Worm (Caenorhabditis elegans) whole organism, L4 larva: Measurements from ENCODE around the gene ZK154.1.

Experiments
- F37D6.2 ChIP-seq: sonication (generic microtip); optimal IDR thresholded peaks from 2 replicates; lab custom pipeline; 2016; ENCODE audit warnings: mild to moderate bottlenecking, missing genetic modification characterization, missing compliant biosample characterization
- T26A8.4 ChIP-seq: fragments of 200-800 bp; sonication (Bioruptor generic); IDR thresholded peaks from 2 replicates; pipeline ENCODE4 v1.3.6; 2022; ENCODE audit warnings: missing genetic modification characterization, missing compliant biosample characterization
- Y105C5A.15 ChIP-seq: fragments of 200-800 bp; sonication (Bioruptor generic); IDR thresholded peaks from 2 replicates; pipeline ENCODE4 v1.3.6; 2022; ENCODE audit warnings: missing genetic modification characterization, missing compliant biosample characterization
- Y5F2A.4 ChIP-seq: fragments of 200-800 bp; sonication (Bioruptor generic); optimal IDR thresholded peaks from 2 replicates; lab custom pipeline; 2018; ENCODE audit warnings: mild to moderate bottlenecking, missing genetic modification characterization, missing compliant biosample characterization
- ZK337.2 ChIP-seq: fragments of 200-800 bp; sonication (Bioruptor generic); IDR thresholded peaks from 2 replicates; pipeline ENCODE4 v1.3.6; 2022; ENCODE audit warnings: missing genetic modification reagents, missing genetic modification characterization, missing compliant biosample characterization
- ama-1 ChIP-seq: fragments of 150-350 bp; optimal IDR thresholded peaks from 2 replicates; lab custom pipeline; 2014; ENCODE audit warnings: inconsistent platforms, mixed read lengths
- daf-16 ChIP-seq, 3 experiments: sonication (generic microtip); optimal IDR thresholded peaks; 2 replicates each; lab custom pipeline; 2016 to 2017; ENCODE audit warnings: missing genetic modification characterization in 3 of 3, missing genetic modification reagents in 3 of 3, mild to moderate bottlenecking in 2 of 3, missing compliant biosample characterization in 2 of 3, missing biosample characterization in 1 of 3, moderate library complexity in 1 of 3
- daf-19 ChIP-seq: fragments of 200-800 bp; sonication (Bioruptor generic); conservative IDR thresholded peaks from 2 replicates; pipeline ENCODE4 v1.3.6; 2022; ENCODE audit warnings: missing genetic modification characterization, missing compliant biosample characterization
- dmd-6 ChIP-seq: fragments of 200-800 bp; sonication (Bioruptor generic); IDR thresholded peaks from 2 replicates; pipeline ENCODE4 v1.3.6; 2022; ENCODE audit warnings: missing genetic modification reagents, missing genetic modification characterization, missing compliant biosample characterization
- dmd-9 ChIP-seq: fragments of 200-800 bp; sonication (Bioruptor generic); IDR thresholded peaks from 2 replicates; pipeline ENCODE4 v1.3.6; 2022; ENCODE audit warnings: missing genetic modification reagents, missing genetic modification characterization, missing compliant biosample characterization
- dpl-1 ChIP-seq: fragments of 150-350 bp; optimal IDR thresholded peaks from 2 replicates; lab custom pipeline; 2014; ENCODE audit warnings: missing biosample characterization, missing genetic modification reagents, missing genetic modification characterization
- dve-1 ChIP-seq: sonication (generic microtip); optimal IDR thresholded peaks from 2 replicates; lab custom pipeline; 2017; ENCODE audit warnings: antibody characterized with exemption, mild to moderate bottlenecking, missing genetic modification characterization, missing compliant biosample characterization; ENCODE audit not compliant: insufficient read depth
- egl-27 ChIP-seq: sonication (generic microtip); optimal IDR thresholded peaks from 3 replicates; lab custom pipeline; 2017; ENCODE audit warnings: missing biosample characterization, missing genetic modification reagents, missing genetic modification characterization
- egl-43 ChIP-seq: fragments of 200-800 bp; sonication (Bioruptor generic); IDR thresholded peaks from 2 replicates; pipeline ENCODE4 v1.3.6; 2022; ENCODE audit warnings: missing genetic modification reagents, missing genetic modification characterization, missing compliant biosample characterization
- fkh-10 ChIP-seq: fragments of 150-350 bp; optimal IDR thresholded peaks from 2 replicates; lab custom pipeline; 2014; ENCODE audit warnings: missing biosample characterization, missing genetic modification reagents, missing genetic modification characterization
- fos-1 ChIP-seq: fragments of 150-350 bp; optimal IDR thresholded peaks from 2 replicates; lab custom pipeline; 2014; ENCODE audit warnings: missing biosample characterization, missing genetic modification characterization
- gei-8 ChIP-seq: fragments of 200-800 bp; sonication (Bioruptor generic); optimal IDR thresholded peaks from 2 replicates; lab custom pipeline; 2018; ENCODE audit warnings: mild to moderate bottlenecking, missing genetic modification characterization, missing compliant biosample characterization
- hlh-11 ChIP-seq: fragments of 200-800 bp; sonication (Bioruptor generic); optimal IDR thresholded peaks from 2 replicates; lab custom pipeline; 2018; ENCODE audit warnings: mild to moderate bottlenecking, missing genetic modification characterization, missing compliant biosample characterization
- lim-7 ChIP-seq: fragments of 200-800 bp; sonication (Bioruptor generic); IDR thresholded peaks from 2 replicates; pipeline ENCODE4 v1.3.6; 2022; ENCODE audit warnings: missing genetic modification characterization, missing compliant biosample characterization
- mdl-1 ChIP-seq, 2 experiments: fragments of 150-350 bp in 1 of 2; sonication (generic microtip) in 1 of 2; optimal IDR thresholded peaks; 2 replicates each; lab custom pipeline; 2014 to 2017; ENCODE audit warnings: missing biosample characterization in 2 of 2, missing genetic modification characterization in 2 of 2
- mdt-29 ChIP-seq: fragments of 200-800 bp; sonication (Bioruptor generic); IDR thresholded peaks from 2 replicates; pipeline ENCODE4 v1.3.6; 2022; ENCODE audit warnings: missing genetic modification reagents, missing genetic modification characterization, missing compliant biosample characterization
- mes-2 ChIP-seq: sonication (generic microtip); optimal IDR thresholded peaks from 2 replicates; lab custom pipeline; 2016; ENCODE audit warnings: missing genotype, mild to moderate bottlenecking, missing genetic modification characterization, missing compliant biosample characterization; ENCODE audit not compliant: poor library complexity, severe bottlenecking
- mxl-3 ChIP-seq: fragments of 200-800 bp; sonication (Bioruptor generic); optimal IDR thresholded peaks from 2 replicates; lab custom pipeline; 2018; ENCODE audit warnings: mild to moderate bottlenecking, missing genetic modification characterization, missing compliant biosample characterization
- nhr-10 ChIP-seq: fragments of 150-350 bp; optimal IDR thresholded peaks from 2 replicates; lab custom pipeline; 2014; ENCODE audit warnings: missing biosample characterization, missing genetic modification characterization
- nhr-102 ChIP-seq: sonication (generic microtip); optimal IDR thresholded peaks from 2 replicates; lab custom pipeline; 2016; ENCODE audit warnings: mild to moderate bottlenecking, missing genetic modification characterization, moderate library complexity, missing compliant biosample characterization
- nhr-111 ChIP-seq: fragments of 200-800 bp; sonication (Bioruptor generic); optimal IDR thresholded peaks from 2 replicates; lab custom pipeline; 2018; ENCODE audit warnings: mild to moderate bottlenecking, missing genetic modification characterization, missing compliant biosample characterization
- nhr-25 ChIP-seq: sonication (generic microtip); optimal IDR thresholded peaks from 2 replicates; lab custom pipeline; 2017; ENCODE audit warnings: missing genetic modification characterization, mild to moderate bottlenecking, missing compliant biosample characterization, antibody characterized with exemption, moderate library complexity, borderline replicate concordance; ENCODE audit not compliant: insufficient read depth
- nhr-28 ChIP-seq: fragments of 150-350 bp; optimal IDR thresholded peaks from 2 replicates; lab custom pipeline; 2014; ENCODE audit warnings: missing biosample characterization, missing genetic modification characterization
- nhr-42 ChIP-seq: fragments of 200-800 bp; sonication (Bioruptor generic); IDR thresholded peaks from 2 replicates; pipeline ENCODE4 v1.3.6; 2022; ENCODE audit warnings: missing genetic modification characterization, missing compliant biosample characterization
- nhr-48 ChIP-seq: sonication (generic microtip); optimal IDR thresholded peaks from 2 replicates; lab custom pipeline; 2016; ENCODE audit warnings: mild to moderate bottlenecking, missing genetic modification characterization, missing compliant biosample characterization
- nhr-6 ChIP-seq: fragments of 150-350 bp; optimal IDR thresholded peaks from 2 replicates; lab custom pipeline; 2014; ENCODE audit warnings: missing biosample characterization, missing genetic modification characterization
- nhr-77 ChIP-seq: fragments of 150-350 bp; optimal IDR thresholded peaks from 2 replicates; lab custom pipeline; 2014; ENCODE audit warnings: missing biosample characterization, missing genetic modification characterization
- pha-4 ChIP-seq, 2 experiments: fragments of 150-350 bp in 1 of 2; fragments of 200-800 bp in 1 of 2; sonication (Bioruptor generic) in 1 of 2; IDR thresholded peaks in 1 of 2; optimal IDR thresholded peaks in 1 of 2; 2 replicates each; pipeline versions ENCODE4 v1.3.6 to Lab custom; 2014 to 2022; ENCODE audit warnings: missing genetic modification characterization in 2 of 2, missing genetic modification reagents in 2 of 2, missing biosample characterization in 1 of 2, missing compliant biosample characterization in 1 of 2
- php-3 ChIP-seq: fragments of 200-800 bp; sonication (Bioruptor generic); IDR thresholded peaks from 2 replicates; pipeline ENCODE4 v1.3.6; 2022; ENCODE audit warnings: missing genetic modification reagents, missing genetic modification characterization, missing compliant biosample characterization
- pqm-1 ChIP-seq: sonication (generic microtip); optimal IDR thresholded peaks from 2 replicates; lab custom pipeline; 2017; ENCODE audit warnings: missing biosample characterization, missing genetic modification characterization
- rbr-2 ChIP-seq: sonication (generic microtip); optimal IDR thresholded peaks from 2 replicates; lab custom pipeline; 2016; ENCODE audit warnings: missing genotype, missing genetic modification characterization, missing compliant biosample characterization
- saeg-2 ChIP-seq: fragments of 200-800 bp; sonication (Bioruptor generic); IDR thresholded peaks from 2 replicates; pipeline ENCODE4 v1.3.6; 2022; ENCODE audit warnings: missing genetic modification reagents, missing genetic modification characterization, missing compliant biosample characterization
- sdz-12 ChIP-seq: fragments of 200-800 bp; sonication (Bioruptor generic); optimal IDR thresholded peaks from 2 replicates; lab custom pipeline; 2018; ENCODE audit warnings: mild to moderate bottlenecking, missing genetic modification characterization, missing compliant biosample characterization
- snpc-4 ChIP-seq: fragments of 150-350 bp; optimal IDR thresholded peaks from 2 replicates; lab custom pipeline; 2014; ENCODE audit warnings: missing biosample characterization, missing genetic modification characterization
- tag-97 ChIP-seq: fragments of 200-800 bp; sonication (Bioruptor generic); IDR thresholded peaks from 2 replicates; pipeline ENCODE4 v1.3.6; 2022; ENCODE audit warnings: missing genetic modification characterization, missing compliant biosample characterization
- tra-1 ChIP-seq: fragments of 200-800 bp; sonication (Bioruptor generic); IDR thresholded peaks from 2 replicates; pipeline ENCODE4 v1.3.6; 2022; ENCODE audit warnings: missing genetic modification reagents, missing genetic modification characterization, missing compliant biosample characterization
- unc-39 ChIP-seq: sonication (generic microtip); optimal IDR thresholded peaks from 2 replicates; lab custom pipeline; 2017; ENCODE audit warnings: missing biosample characterization, missing genetic modification characterization
- zfp-2 ChIP-seq: sonication (generic microtip); optimal IDR thresholded peaks from 2 replicates; lab custom pipeline; 2016; ENCODE audit warnings: mild to moderate bottlenecking, missing genetic modification characterization, missing compliant biosample characterization
- zip-2 ChIP-seq: fragments of 150-350 bp; optimal IDR thresholded peaks from 2 replicates; lab custom pipeline; 2014; ENCODE audit warnings: missing biosample characterization, missing genetic modification characterization
- ztf-7 ChIP-seq: fragments of 150-350 bp; optimal IDR thresholded peaks from 2 replicates; lab custom pipeline; 2014; ENCODE audit warnings: missing biosample characterization, missing genetic modification characterization

Gene ZK154.1

ce11 chrX:7823108-7823704 is 43.8 kb downstream of the ZK154.1 start, which contains the start of gene eef-1A.2 (continued):
- TF ChIP-seq dpl-1 (GFP tag; lab: Kevin White, UChicago) = peak; percentile 67
- TF ChIP-seq T26A8.4 = peak; percentile 89
- peak; percentile 89 for TF ChIP-seq nhr-77 (tag; lab: Kevin White, UChicago)
- TF ChIP-seq daf-19 (GFP tag; lab: Robert Waterston, UW) = no peak
- no peak for TF ChIP-seq snpc-4 (tag; lab: Kevin White, UChicago)
- peak; percentile 86 for TF ChIP-seq php-3
- no peak for TF ChIP-seq unc-39 (tag; lab: Kevin White, UChicago)
- TF ChIP-seq mes-2 = peak; percentile 81
- TF ChIP-seq saeg-2 (GFP tag; lab: Robert Waterston, UW) = peak; percentile 83
- peak; percentile 96 for TF ChIP-seq rbr-2 (tag; lab: Kevin White, UChicago)
- no peak for TF ChIP-seq ZK337.2 (GFP tag; lab: Robert Waterston, UW)
- peak; percentile 43 for TF ChIP-seq gei-8 (GFP tag; lab: Kevin White, UChicago)
- peak; percentile 90 for TF ChIP-seq tra-1
- peak; percentile 65; the same call in 1 of the 2 replicates for TF ChIP-seq lim-7 (GFP tag; lab: Robert Waterston, UW)
- TF ChIP-seq zfp-2 (tag; lab: Kevin White, UChicago) = peak; percentile 64
- peak; percentile 86 for TF ChIP-seq mdt-29
- peak; percentile 84 for TF ChIP-seq nhr-48 (tag; lab: Kevin White, UChicago)
- TF ChIP-seq pha-4 (GFP tag; IDR thresholded peaks at IDR 0.05; lab: Robert Waterston, UW) = peak; percentile 91
- peak; percentile 83 for TF ChIP-seq pha-4 (tag; optimal IDR thresholded peaks at IDR 0.05; lab: Kevin White, UChicago)
- peak; percentile 98 for TF ChIP-seq hlh-11 (tag; lab: Kevin White, UChicago)
- no peak for TF ChIP-seq Y105C5A.15 (GFP tag; lab: Robert Waterston, UW)
- TF ChIP-seq dmd-9 (GFP tag; lab: Robert Waterston, UW) = peak; percentile 71
- peak; percentile 90 for TF ChIP-seq F37D6.2 (tag; lab: Kevin White, UChicago)
- no peak for TF ChIP-seq tag-97 (GFP tag; lab: Robert Waterston, UW)
- TF ChIP-seq nhr-102 (tag; lab: Kevin White, UChicago) = peak; percentile 78
- TF ChIP-seq daf-16 (GFP tag; optimal IDR thresholded peaks at IDR 0.05; lab: Kevin White, UChicago) = peak; percentile 42 to 69
- TF ChIP-seq daf-16 (tag; optimal IDR thresholded peaks at IDR 0.05; lab: Kevin White, UChicago) = peak; percentile 97

- TF ChIP-seq nhr-28 (tag; lab: Kevin White, UChicago) = peak; percentile 78
- TF ChIP-seq nhr-6 (tag; lab: Kevin White, UChicago) = peak; percentile 71
- peak; percentile 97 for TF ChIP-seq ztf-7
- 0 out of 2 replicates have a peak, but pooled peaks have one; percentile 18 for TF ChIP-seq daf-19 (GFP tag; lab: Robert Waterston, UW)
- peak; percentile 35 for TF ChIP-seq nhr-25 (tag; lab: Kevin White, UChicago)
- peak in 1 of 2 experiments; percentile 71 for TF ChIP-seq daf-16 (GFP tag; optimal IDR thresholded peaks at IDR 0.05; lab: Kevin White, UChicago)
- peak; percentile 73 for TF ChIP-seq daf-16 (tag; optimal IDR thresholded peaks at IDR 0.05; lab: Kevin White, UChicago)
- TF ChIP-seq pha-4 (GFP tag; IDR thresholded peaks at IDR 0.05; lab: Robert Waterston, UW) = 0 out of 2 replicates have a peak, but pooled peaks have one; percentile 28
- no peak for TF ChIP-seq pha-4 (tag; optimal IDR thresholded peaks at IDR 0.05; lab: Kevin White, UChicago)
- peak in 1 of 2 experiments; percentile 63 for TF ChIP-seq mdl-1 (tag; optimal IDR thresholded peaks at IDR 0.05; lab: Kevin White, UChicago)
- peak; percentile 31; the same call in 1 of the 2 replicates for TF ChIP-seq T26A8.4
- TF ChIP-seq zip-2 (tag; lab: Kevin White, UChicago) = peak; percentile 50
- no peak for TF ChIP-seq Y5F2A.4
- TF ChIP-seq pqm-1 (tag; lab: Kevin White, UChicago) = peak; percentile 45
- TF ChIP-seq nhr-42 = 0 out of 2 replicates have a peak, but pooled peaks have one; percentile 13
- no peak for TF ChIP-seq sdz-12 (GFP tag; lab: Kevin White, UChicago)
- TF ChIP-seq hlh-11 (tag; lab: Kevin White, UChicago) = peak; percentile 60
- TF ChIP-seq dpl-1 (GFP tag; lab: Kevin White, UChicago) = no peak
- peak; percentile 52 for TF ChIP-seq ama-1
- peak; percentile 20 for TF ChIP-seq rbr-2 (tag; lab: Kevin White, UChicago)
- no peak for TF ChIP-seq nhr-10 (tag; lab: Kevin White, UChicago)
- no peak for TF ChIP-seq egl-27 (tag; lab: Kevin White, UChicago)
- TF ChIP-seq mxl-3 (GFP tag; lab: Kevin White, UChicago) = peak; percentile 70
- TF ChIP-seq dve-1 = peak; percentile 37
- no peak for TF ChIP-seq tag-97 (GFP tag; lab: Robert Waterston, UW)
- peak; percentile 18 for TF ChIP-seq nhr-77 (tag; lab: Kevin White, UChicago)
- peak; percentile 59 for TF ChIP-seq mes-2
- no peak for TF ChIP-seq mdt-29
- TF ChIP-seq nhr-111 (GFP tag; lab: Kevin White, UChicago) = peak; percentile 18
- peak; percentile 42; the same call in 1 of the 2 replicates for TF ChIP-seq egl-43 (GFP tag; lab: Robert Waterston, UW)
- peak; percentile 30; the same call in 1 of the 2 replicates for TF ChIP-seq dmd-6 (GFP tag; lab: Robert Waterston, UW)
- no peak for TF ChIP-seq fkh-10 (GFP tag; lab: Kevin White, UChicago)
- no peak for TF ChIP-seq fos-1 (tag; lab: Kevin White, UChicago)
Observed at ce11 chrX:7825707-7826106, 46.3 kb downstream of the ZK154.1 start.
